Worm (Caenorhabditis elegans) whole organism, L3 larva: Measurements from ENCODE around the gene npp-8.
A peak's percentile ranks its signal among the peaks of the same experiment; 100 is the strongest.

Experiments used
- ama-1 ChIP-seq: fragments of 150-350 bp; optimal IDR thresholded peaks from 2 replicates; lab custom pipeline; 2018
- ceh-82 ChIP-seq: fragments of 150-350 bp; optimal IDR thresholded peaks from 2 replicates; lab custom pipeline; 2014; ENCODE audit warnings: missing biosample characterization, missing genetic modification characterization
- elt-2 ChIP-seq: sonication (generic microtip); optimal IDR thresholded peaks from 2 replicates; lab custom pipeline; 2016; ENCODE audit warnings: missing genetic modification reagents, mild to moderate bottlenecking, missing genetic modification characterization, missing compliant biosample characterization
- fos-1 ChIP-seq: fragments of 150-350 bp; optimal IDR thresholded peaks from 2 replicates; lab custom pipeline; 2014; ENCODE audit warnings: missing biosample characterization, missing genetic modification characterization
- lin-39 ChIP-seq: fragments of 150-350 bp; optimal IDR thresholded peaks from 2 replicates; lab custom pipeline; 2018; ENCODE audit warnings: missing biosample characterization, missing genetic modification reagents, missing genetic modification characterization
- nfya-1 ChIP-seq: sonication (generic microtip); optimal IDR thresholded peaks from 2 replicates; lab custom pipeline; 2017; ENCODE audit warnings: missing genetic modification characterization, mild to moderate bottlenecking, missing compliant biosample characterization, antibody characterized with exemption, moderate library complexity; ENCODE audit not compliant: insufficient read depth
- nhr-237 ChIP-seq: fragments of 150-350 bp; optimal IDR thresholded peaks from 2 replicates; lab custom pipeline; 2014; ENCODE audit warnings: missing biosample characterization, missing genetic modification characterization
- nhr-28 ChIP-seq: fragments of 150-350 bp; optimal IDR thresholded peaks from 2 replicates; lab custom pipeline; 2014; ENCODE audit warnings: missing biosample characterization, missing genetic modification characterization
- nhr-43 ChIP-seq: sonication (generic microtip); optimal IDR thresholded peaks from 2 replicates; lab custom pipeline; 2016; ENCODE audit warnings: mild to moderate bottlenecking, missing genetic modification characterization, missing compliant biosample characterization; ENCODE audit not compliant: poor library complexity, severe bottlenecking
- nhr-76 ChIP-seq: fragments of 150-350 bp; sonication (generic microtip); optimal IDR thresholded peaks from 5 replicates; lab custom pipeline; 2014; ENCODE audit warnings: missing biosample characterization, missing genetic modification characterization
- sea-2 ChIP-seq: fragments of 150-350 bp; sonication (generic microtip); optimal IDR thresholded peaks from 4 replicates; lab custom pipeline; 2014; ENCODE audit warnings: missing biosample characterization, missing genetic modification reagents, missing genetic modification characterization
- snpc-4 ChIP-seq: fragments of 150-350 bp; optimal IDR thresholded peaks from 2 replicates; lab custom pipeline; 2014; ENCODE audit warnings: missing biosample characterization, missing genetic modification characterization
- unc-39 ChIP-seq: sonication (generic microtip); optimal IDR thresholded peaks from 4 replicates; lab custom pipeline; 2017; ENCODE audit warnings: missing biosample characterization, missing genetic modification characterization
- zag-1 ChIP-seq: fragments of 150-350 bp; optimal IDR thresholded peaks from 2 replicates; lab custom pipeline; 2014; ENCODE audit warnings: missing biosample characterization, missing genetic modification characterization

DNA sequence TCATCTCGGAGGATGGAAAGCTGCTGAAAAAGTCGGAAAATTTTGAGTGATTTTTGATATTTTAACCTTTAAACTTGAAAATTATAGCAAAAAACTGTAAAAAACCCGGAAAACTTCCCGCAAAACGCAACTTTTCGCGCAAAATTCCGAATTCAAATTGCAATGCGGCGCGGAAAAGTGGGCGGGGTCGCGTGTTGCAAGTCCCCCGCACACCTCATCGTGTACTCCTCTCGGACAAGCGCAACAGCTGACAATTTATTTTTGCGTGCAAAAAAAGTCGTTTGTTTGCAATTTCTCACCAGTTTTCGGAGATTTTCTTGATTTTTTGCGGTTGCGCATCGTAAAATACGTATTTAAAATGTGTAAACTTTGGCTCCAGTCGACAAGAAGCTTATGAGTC, at the start of gene npp-8:
- TF ChIP-seq unc-39 (tag; lab: Kevin White, UChicago) = no peak
- TF ChIP-seq nhr-237 (tag; lab: Kevin White, UChicago) = no peak
- TF ChIP-seq ama-1 (lab: Kevin White, UChicago) = peak; percentile 52
- TF ChIP-seq fos-1 (tag; lab: Kevin White, UChicago) = peak; percentile 4
- no peak for TF ChIP-seq sea-2 (GFP tag; lab: Kevin White, UChicago)
- TF ChIP-seq lin-39 (tag; lab: Kevin White, UChicago) = peak; percentile 77
- peak; percentile 82 for TF ChIP-seq nfya-1
- TF ChIP-seq nhr-76 (tag; lab: Kevin White, UChicago) = no peak
- TF ChIP-seq ceh-82 (tag; lab: Kevin White, UChicago) = peak; percentile 16
- TF ChIP-seq snpc-4 (tag; lab: Kevin White, UChicago) = peak; percentile 61
- TF ChIP-seq nhr-28 (tag; lab: Kevin White, UChicago) = no peak
- TF ChIP-seq zag-1 (tag; lab: Kevin White, UChicago) = no peak
- TF ChIP-seq elt-2 = peak; percentile 64
- no peak for TF ChIP-seq nhr-43 (tag; lab: Kevin White, UChicago)
